Fruit fly (Drosophila melanogaster): Measurements from ENCODE around the gene glob3.

- TF ChIP-seq toe (GFP tag; optimal IDR thresholded peaks at IDR 0.05) (no peak), CG14711 (tag; optimal IDR thresholded peaks at IDR 0.05) (no peak), CG11617 (GFP tag; optimal IDR thresholded peaks at IDR 0.05) (no peak), CG7045 (GFP tag; optimal IDR thresholded peaks at IDR 0.05) (no peak), kay (GFP tag; ENCODE audit: borderline replicate concordance) (no peak), pad (GFP tag; optimal IDR thresholded peaks at IDR 0.05) (no peak), cic (GFP tag; optimal IDR thresholded peaks at IDR 0.05) (no peak), CG1620 (GFP tag; optimal IDR thresholded peaks at IDR 0.05) (no peak), Mnt (GFP tag; optimal IDR thresholded peaks at IDR 0.05) (no peak), CG12768 (GFP tag; optimal IDR thresholded peaks at IDR 0.05) (no peak), CG33017 (tag; optimal IDR thresholded peaks at IDR 0.05) (no peak)
Measured at dm6 chr3R:5853032-5853431, 23.2 kb downstream of the glob3 start, which contains the start of gene CG34287.
